Worm (Caenorhabditis elegans) whole organism, L1 larva: ENCODE measurements around the gene tbce-1.

Experiments
- C34B4.2 ChIP-seq: sonication (generic microtip); optimal IDR thresholded peaks from 2 replicates; lab custom pipeline; 2017; ENCODE audit warnings: mild to moderate bottlenecking, missing genetic modification characterization, missing compliant biosample characterization
- blmp-1 ChIP-seq: fragments of 150-350 bp; optimal IDR thresholded peaks from 2 replicates; lab custom pipeline; 2014; ENCODE audit warnings: missing biosample characterization, missing genetic modification characterization
- ceh-63 ChIP-seq: fragments of 200-800 bp; sonication (Bioruptor generic); optimal IDR thresholded peaks from 2 replicates; lab custom pipeline; 2018; ENCODE audit warnings: mild to moderate bottlenecking, missing genetic modification characterization, missing compliant biosample characterization
- ces-1 ChIP-seq: fragments of 150-350 bp; optimal IDR thresholded peaks from 2 replicates; lab custom pipeline; 2014; ENCODE audit warnings: missing biosample characterization, missing genetic modification reagents, missing genetic modification characterization
- efl-1 ChIP-seq, 4 experiments: fragments of 150-350 bp; optimal IDR thresholded peaks in 3 of 4; peaks in 1 of 4; 1 replicate in 1 of 4; 2 replicates in 3 of 4; lab custom pipeline; 2014; ENCODE audit warnings: missing biosample characterization in 2 of 4, missing genetic modification characterization in 2 of 4, missing genetic modification reagents in 2 of 4
- egl-27 ChIP-seq, 2 experiments: fragments of 150-350 bp in 1 of 2; sonication (generic microtip); optimal IDR thresholded peaks; 3 replicates each; lab custom pipeline; 2017 to 2018; ENCODE audit warnings: missing biosample characterization in 2 of 2, missing genetic modification characterization in 2 of 2, missing genetic modification reagents in 2 of 2
- elt-2 ChIP-seq: sonication (generic microtip); optimal IDR thresholded peaks from 2 replicates; lab custom pipeline; 2016; ENCODE audit warnings: missing genetic modification characterization, mild to moderate bottlenecking, inconsistent platforms, missing compliant biosample characterization, missing genetic modification reagents
- elt-3 ChIP-seq, 6 experiments: fragments of 150-350 bp in 1 of 6; sonication (generic microtip); optimal IDR thresholded peaks; 2 replicates each; lab custom pipeline; 2017 to 2018; ENCODE audit warnings: missing biosample characterization in 6 of 6, missing genetic modification characterization in 6 of 6, inconsistent platforms in 1 of 6
- fos-1 ChIP-seq: fragments of 150-350 bp; optimal IDR thresholded peaks from 2 replicates; lab custom pipeline; 2014; ENCODE audit warnings: missing biosample characterization, missing genetic modification characterization
- grh-1 ChIP-seq: fragments of 200-800 bp; sonication (Bioruptor generic); IDR thresholded peaks from 2 replicates; pipeline ENCODE4 v1.3.6; 2022; ENCODE audit warnings: missing genetic modification reagents, missing genetic modification characterization, missing compliant biosample characterization
- hpl-2 ChIP-seq: fragments of 150-350 bp; optimal IDR thresholded peaks from 2 replicates; lab custom pipeline; 2014; ENCODE audit warnings: missing biosample characterization, missing genetic modification reagents, missing genetic modification characterization
- lin-14 ChIP-seq: fragments of 200-800 bp; sonication (Bioruptor generic); optimal IDR thresholded peaks from 2 replicates; lab custom pipeline; 2018; ENCODE audit warnings: mild to moderate bottlenecking, missing genetic modification characterization, moderate library complexity, missing compliant biosample characterization
- mab-9 ChIP-seq: fragments of 200-800 bp; sonication (Bioruptor generic); IDR thresholded peaks from 2 replicates; pipeline ENCODE4 v1.3.6; 2022; ENCODE audit warnings: missing genetic modification reagents, missing genetic modification characterization, missing compliant biosample characterization
- mdl-1 ChIP-seq, 2 experiments: fragments of 150-350 bp; optimal IDR thresholded peaks; 2 replicates each; lab custom pipeline; 2014 to 2017; ENCODE audit warnings: missing biosample characterization in 2 of 2, missing genetic modification characterization in 2 of 2, inconsistent platforms in 1 of 2
- mef-2 ChIP-seq: fragments of 150-350 bp; optimal IDR thresholded peaks from 2 replicates; lab custom pipeline; 2014; ENCODE audit warnings: missing biosample characterization, missing genetic modification characterization
- mep-1 ChIP-seq: fragments of 150-350 bp; optimal IDR thresholded peaks from 2 replicates; lab custom pipeline; 2014; ENCODE audit warnings: missing biosample characterization, missing genetic modification characterization
- nhr-11 ChIP-seq: fragments of 150-350 bp; optimal IDR thresholded peaks from 2 replicates; lab custom pipeline; 2014; ENCODE audit warnings: missing biosample characterization, missing genetic modification characterization
- nhr-76 ChIP-seq: sonication (generic microtip); optimal IDR thresholded peaks from 2 replicates; lab custom pipeline; 2017; ENCODE audit warnings: missing biosample characterization, missing genetic modification characterization
- nhr-84 ChIP-seq: sonication (generic microtip); optimal IDR thresholded peaks from 2 replicates; lab custom pipeline; 2017; ENCODE audit warnings: missing biosample characterization, missing genetic modification characterization
- nhr-85 ChIP-seq: sonication (generic microtip); peaks from one replicate; lab custom pipeline; 2016; ENCODE audit warnings: missing genetic modification characterization, inconsistent platforms, missing compliant biosample characterization
- nhr-90 ChIP-seq: sonication (generic microtip); optimal IDR thresholded peaks from 2 replicates; lab custom pipeline; 2016; ENCODE audit warnings: mild to moderate bottlenecking, missing genetic modification characterization, missing compliant biosample characterization; ENCODE audit not compliant: poor library complexity
- pqm-1 ChIP-seq: sonication (generic microtip); optimal IDR thresholded peaks from 3 replicates; lab custom pipeline; 2017; ENCODE audit warnings: missing biosample characterization, missing genetic modification characterization
- snu-23 ChIP-seq: sonication (generic microtip); optimal IDR thresholded peaks from 2 replicates; lab custom pipeline; 2016; ENCODE audit warnings: missing genetic modification characterization, missing compliant biosample characterization
- sup-37 ChIP-seq: fragments of 200-800 bp; sonication (Bioruptor generic); optimal IDR thresholded peaks from 2 replicates; lab custom pipeline; 2018; ENCODE audit warnings: mild to moderate bottlenecking, missing genetic modification characterization, missing compliant biosample characterization
- tbx-2 ChIP-seq: sonication (generic microtip); optimal IDR thresholded peaks from 2 replicates; lab custom pipeline; 2016; ENCODE audit warnings: missing genetic modification characterization, missing compliant biosample characterization
- unc-130 ChIP-seq: fragments of 150-350 bp; optimal IDR thresholded peaks from 2 replicates; lab custom pipeline; 2017; ENCODE audit warnings: missing biosample characterization, missing genetic modification characterization, inconsistent platforms
- unc-30 ChIP-seq: sonication (generic microtip); optimal IDR thresholded peaks from 2 replicates; lab custom pipeline; 2017; ENCODE audit warnings: missing biosample characterization, missing genetic modification characterization
- unc-86 ChIP-seq: sonication (generic microtip); optimal IDR thresholded peaks from 2 replicates; lab custom pipeline; 2016; ENCODE audit warnings: missing genetic modification characterization, missing compliant biosample characterization
- zip-4 ChIP-seq: fragments of 200-800 bp; sonication (Bioruptor generic); optimal IDR thresholded peaks from 2 replicates; lab custom pipeline; 2018; ENCODE audit warnings: mild to moderate bottlenecking, missing genetic modification characterization, moderate library complexity, missing compliant biosample characterization
- ztf-4 ChIP-seq: fragments of 150-350 bp; optimal IDR thresholded peaks from 2 replicates; lab custom pipeline; 2014; ENCODE audit warnings: missing biosample characterization, missing genetic modification characterization

Gene tbce-1

ce11 chrIV:8302648-8303161 lies 8.2 kb downstream of the tbce-1 start:
- TF ChIP-seq unc-30 (tag; lab: Kevin White, UChicago) = no peak
- peak in 4 of 6 experiments; percentile 1 to 18 (median 16) for TF ChIP-seq elt-3 (tag; optimal IDR thresholded peaks at IDR 0.05; lab: Kevin White, UChicago)
- peak; percentile 70 for TF ChIP-seq blmp-1 (tag; lab: Kevin White, UChicago)
- peak; percentile 64 for TF ChIP-seq grh-1
- TF ChIP-seq snu-23 (GFP tag; lab: Kevin White, UChicago) = peak; percentile 18
- TF ChIP-seq mep-1 (tag; lab: Kevin White, UChicago) = no peak
- peak; percentile 90 for TF ChIP-seq nhr-85 (tag; lab: Kevin White, UChicago)
- TF ChIP-seq tbx-2 (tag; lab: Kevin White, UChicago) = no peak
- TF ChIP-seq lin-14 (GFP tag; lab: Kevin White, UChicago) = peak; percentile 30

DNA sequence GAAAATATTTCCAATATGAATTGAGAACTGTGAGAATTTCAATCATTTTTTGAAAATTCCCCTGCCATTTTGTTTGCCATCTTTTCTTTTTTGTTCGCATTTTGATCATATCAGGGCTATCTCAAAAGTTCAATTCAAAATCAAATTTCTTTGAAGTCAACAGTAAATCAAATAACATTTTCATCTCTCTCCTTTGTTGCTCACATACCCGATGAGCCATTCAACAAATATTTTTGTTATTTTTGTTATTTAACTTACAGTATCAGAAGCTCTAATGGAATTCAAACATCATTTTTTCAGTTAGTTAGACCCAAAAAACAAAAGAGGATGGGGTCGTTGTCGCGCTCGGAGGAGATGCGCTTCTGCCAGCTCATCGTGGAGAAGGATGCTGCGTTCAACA lies 9.2 kb downstream of the tbce-1 start, which contains the start of gene vha-5:
Gene vha-5, plus strand, starts transcription at position 301 of the 400 bp plus-strand sequence.
- no peak for TF ChIP-seq mef-2 (tag; lab: Kevin White, UChicago)
- no peak for TF ChIP-seq mab-9
- no peak for TF ChIP-seq ceh-63 (GFP tag; lab: Kevin White, UChicago)
- TF ChIP-seq zip-4 (GFP tag; lab: Kevin White, UChicago) = no peak
- no peak for TF ChIP-seq nhr-84 (tag; lab: Kevin White, UChicago)

DNA sequence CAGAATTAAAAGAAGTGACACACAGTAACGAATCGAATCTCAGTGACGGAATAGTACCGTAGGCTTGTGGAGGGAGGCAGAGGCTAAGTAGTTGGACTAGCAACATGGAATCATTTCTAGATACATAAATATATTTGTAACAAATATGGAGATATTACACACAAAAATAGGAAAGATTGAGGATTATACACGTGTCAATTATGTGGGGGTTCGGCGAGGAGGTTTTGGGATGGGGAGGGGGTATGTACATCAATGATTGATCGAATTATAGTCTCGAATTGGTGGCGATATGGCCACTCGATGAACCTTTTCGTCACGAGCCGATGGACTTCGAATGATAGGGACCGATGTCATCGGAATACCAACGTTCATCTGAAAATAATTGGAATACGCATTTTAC lies 12.9 kb downstream of the tbce-1 start:
- TF ChIP-seq unc-86 (tag; lab: Kevin White, UChicago) (no peak), nhr-84 (tag; lab: Kevin White, UChicago) (no peak), elt-2 (tag; lab: Kevin White, UChicago) (no peak), ztf-4 (no peak), efl-1 (optimal IDR thresholded peaks at IDR 0.05; lab: Kevin White, UChicago) (no peak), efl-1 (GFP tag; optimal IDR thresholded peaks at IDR 0.05 in 1 of 2; lab: Kevin White, UChicago) (peak in 1 of 2 experiments; percentile 64), unc-30 (tag; lab: Kevin White, UChicago) (no peak)
- TF ChIP-seq, all 84 proteins: peak for 1

DNA sequence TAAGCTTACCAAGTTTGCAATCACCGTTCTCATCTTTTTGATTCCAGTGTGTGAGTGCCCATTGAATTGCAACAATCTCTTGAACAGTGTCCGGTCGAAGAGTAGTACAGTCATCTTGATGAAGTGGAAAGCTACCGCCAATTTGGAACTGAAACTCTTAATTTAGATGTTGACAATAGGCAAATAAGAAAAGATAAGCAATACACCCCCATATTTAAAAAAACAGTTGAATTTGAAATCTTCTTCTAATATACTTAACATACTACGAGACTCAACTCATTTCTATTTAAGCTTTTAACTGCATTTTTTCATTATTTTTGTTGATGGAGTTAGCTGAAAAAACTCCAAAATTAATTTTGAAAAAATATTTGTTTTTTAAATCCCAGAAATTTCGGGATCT lies 17.6 kb downstream of the tbce-1 start:
- TF ChIP-seq efl-1 (optimal IDR thresholded peaks at IDR 0.05; lab: Kevin White, UChicago) (no peak), efl-1 (GFP tag; optimal IDR thresholded peaks at IDR 0.05 in 1 of 2; lab: Kevin White, UChicago) (peak in 1 of 2 experiments; percentile 56), nhr-76 (no peak), elt-3 (tag; optimal IDR thresholded peaks at IDR 0.05; lab: Kevin White, UChicago) (no peak)
- TF ChIP-seq, all 84 proteins: peak for 1

ce11 chrIV:8312846-8313245 lies 18.4 kb downstream of the tbce-1 start, which contains the start of gene F35H10.10:
TSS of gene F35H10.10 (minus strand) at chrIV:8312946.
- TF ChIP-seq mdl-1 (tag; optimal IDR thresholded peaks at IDR 0.05; lab: Kevin White, UChicago) (no peak), lin-14 (GFP tag; lab: Kevin White, UChicago) (no peak), blmp-1 (tag; lab: Kevin White, UChicago) (peak; percentile 84), grh-1 (no peak)

DNA sequence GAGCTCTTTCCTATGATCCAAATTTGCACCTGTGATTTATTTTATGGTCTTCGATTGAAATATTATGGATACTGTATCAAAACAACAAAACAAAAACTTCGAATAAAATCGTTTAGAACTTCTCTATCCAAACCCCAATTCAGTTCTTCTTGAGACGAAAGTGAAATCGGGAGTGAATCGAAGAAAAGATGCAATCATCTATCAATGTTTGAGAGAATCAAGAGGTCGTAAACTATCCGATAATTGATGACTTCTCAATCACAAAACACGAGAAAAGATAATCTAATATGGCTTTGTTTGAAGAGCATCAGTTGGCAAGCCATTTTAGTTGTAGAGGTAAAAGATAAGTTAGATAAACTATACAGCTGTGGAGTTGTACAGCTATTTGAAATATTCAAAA lies 23.3 kb downstream of the tbce-1 start:
- TF ChIP-seq elt-3 (tag; optimal IDR thresholded peaks at IDR 0.05; lab: Kevin White, UChicago) = peak in 2 of 6 experiments; percentile 5 to 13
- no peak for TF ChIP-seq ces-1
- peak; percentile 97 for TF ChIP-seq blmp-1 (tag; lab: Kevin White, UChicago)
- no peak for TF ChIP-seq nhr-11 (tag; lab: Kevin White, UChicago)
- no peak for TF ChIP-seq sup-37 (GFP tag; lab: Kevin White, UChicago)
- TF ChIP-seq lin-14 (GFP tag; lab: Kevin White, UChicago) = peak; percentile 39
- no peak for TF ChIP-seq egl-27 (tag; optimal IDR thresholded peaks at IDR 0.05; lab: Kevin White, UChicago)
- TF ChIP-seq fos-1 (tag; lab: Kevin White, UChicago) = no peak
- no peak for TF ChIP-seq C34B4.2
- TF ChIP-seq ceh-63 (GFP tag; lab: Kevin White, UChicago) = no peak
- TF ChIP-seq pqm-1 (tag; lab: Kevin White, UChicago) = no peak
- no peak for TF ChIP-seq unc-130 (tag; lab: Kevin White, UChicago)
- TF ChIP-seq hpl-2 (GFP tag; lab: Kevin White, UChicago) = no peak
- no peak for TF ChIP-seq nhr-90 (tag; lab: Kevin White, UChicago)
